Worm (Caenorhabditis elegans) whole organism, L4/young adult: ENCODE data around the gene ZK856.14.

Experiments
- W03F9.2 ChIP-seq: fragments of 150-350 bp; optimal IDR thresholded peaks from 2 replicates; lab custom pipeline; 2014; ENCODE audit warnings: missing biosample characterization, missing genetic modification characterization
- dao-5 ChIP-seq: sonication (generic microtip); optimal IDR thresholded peaks from 2 replicates; lab custom pipeline; 2016; ENCODE audit warnings: missing genotype, missing genetic modification characterization, moderate library complexity, missing compliant biosample characterization
- him-1 ChIP-seq: sonication (generic microtip); optimal IDR thresholded peaks from 2 replicates; lab custom pipeline; 2016; ENCODE audit warnings: missing genotype, missing genetic modification reagents, missing genetic modification characterization, missing compliant biosample characterization

DNA sequence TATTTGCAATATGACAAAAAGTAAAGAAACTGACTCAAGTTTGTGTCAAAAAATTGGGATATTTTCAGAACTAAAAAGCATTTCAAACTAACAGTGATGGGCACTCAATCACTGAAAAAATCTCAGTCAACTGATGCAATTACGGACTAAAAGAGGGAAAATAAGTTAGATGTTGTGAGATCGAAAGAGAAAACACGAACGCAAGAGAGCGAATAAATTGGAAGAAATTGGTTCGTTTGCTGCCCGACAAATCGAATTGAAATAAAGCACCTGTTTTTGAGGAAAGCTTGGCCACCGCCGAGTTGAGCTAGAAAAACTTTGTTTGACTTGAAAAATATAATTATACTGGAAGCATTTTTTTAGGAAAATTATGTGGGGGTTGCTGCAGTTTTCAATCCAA, 49.2 kb downstream of the ZK856.14 start:
- TF ChIP-seq him-1 (tag; lab: Kevin White, UChicago) (no peak), W03F9.2 (tag; lab: Kevin White, UChicago) (no peak), dao-5 (tag; lab: Kevin White, UChicago) (no peak)
